Worm (Caenorhabditis elegans) whole organism, late embryonic: Measurements from ENCODE around the gene ced-3.

Source experiments
- ahr-1 ChIP-seq: sonication (generic microtip); optimal IDR thresholded peaks from 2 replicates; lab custom pipeline; 2016; ENCODE audit warnings: missing genetic modification characterization, missing compliant biosample characterization
- ceh-24 ChIP-seq: sonication (generic microtip); optimal IDR thresholded peaks from 2 replicates; lab custom pipeline; 2016; ENCODE audit warnings: mild to moderate bottlenecking, missing genetic modification characterization, missing compliant biosample characterization
- dve-1 ChIP-seq: sonication (generic microtip); optimal IDR thresholded peaks from 2 replicates; lab custom pipeline; 2017; ENCODE audit warnings: antibody characterized with exemption, mild to moderate bottlenecking, missing genetic modification characterization, missing compliant biosample characterization
- elt-2 ChIP-seq: sonication (generic microtip); optimal IDR thresholded peaks from 2 replicates; lab custom pipeline; 2016; ENCODE audit warnings: missing genetic modification reagents, missing genetic modification characterization, missing compliant biosample characterization
- eyg-1 ChIP-seq: sonication (generic microtip); optimal IDR thresholded peaks from 2 replicates; lab custom pipeline; 2016; ENCODE audit warnings: missing genotype, missing genetic modification characterization, missing compliant biosample characterization
- fkh-10 ChIP-seq: fragments of 150-350 bp; optimal IDR thresholded peaks from 2 replicates; lab custom pipeline; 2014; ENCODE audit warnings: missing biosample characterization, missing genetic modification reagents, missing genetic modification characterization
- nhr-11 ChIP-seq: fragments of 150-350 bp; optimal IDR thresholded peaks from 2 replicates; lab custom pipeline; 2014; ENCODE audit warnings: missing biosample characterization, missing genetic modification characterization
- nhr-232 ChIP-seq: sonication (generic microtip); optimal IDR thresholded peaks from 2 replicates; lab custom pipeline; 2016; ENCODE audit warnings: missing genetic modification characterization, missing compliant biosample characterization
- rnt-1 ChIP-seq: sonication (generic microtip); optimal IDR thresholded peaks from 2 replicates; lab custom pipeline; 2016; ENCODE audit warnings: missing genetic modification characterization, missing compliant biosample characterization
- sox-4 ChIP-seq: sonication (generic microtip); optimal IDR thresholded peaks from 2 replicates; lab custom pipeline; 2017; ENCODE audit warnings: mild to moderate bottlenecking, missing genetic modification characterization, inconsistent platforms, missing compliant biosample characterization
- tbx-2 ChIP-seq: sonication (generic microtip); optimal IDR thresholded peaks from 2 replicates; lab custom pipeline; 2016; ENCODE audit warnings: missing genetic modification characterization, missing compliant biosample characterization

DNA sequence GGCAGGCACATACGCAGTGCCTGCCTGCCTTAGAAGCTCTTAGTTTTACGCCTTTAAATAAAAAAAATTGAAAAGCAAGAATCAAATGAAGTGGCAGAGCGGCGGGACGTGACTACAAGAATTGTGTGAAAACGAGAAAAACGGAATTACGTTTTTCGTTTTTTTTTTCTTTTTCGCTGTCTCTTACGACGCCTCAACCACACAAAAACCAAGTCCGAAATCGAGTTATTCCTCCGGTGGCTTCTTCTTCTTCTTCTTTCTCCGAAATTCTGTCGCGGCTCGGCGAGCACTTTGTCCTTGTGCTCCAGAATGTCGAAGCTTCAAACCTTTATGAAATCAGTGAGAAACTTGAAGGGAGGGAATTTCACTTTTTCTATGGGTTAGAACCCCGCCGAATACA is 16.7 kb upstream of the ced-3 start:
- TF ChIP-seq ahr-1 (tag; lab: Kevin White, UChicago) (no peak), dve-1 (tag; lab: Kevin White, UChicago) (no peak), fkh-10 (GFP tag; lab: Kevin White, UChicago) (no peak), rnt-1 (no peak), tbx-2 (tag; lab: Kevin White, UChicago) (no peak), ceh-24 (no peak), nhr-232 (tag; lab: Kevin White, UChicago) (no peak), sox-4 (tag; lab: Kevin White, UChicago) (no peak), nhr-11 (no peak), eyg-1 (tag; lab: Kevin White, UChicago) (no peak), elt-2 (no peak)
